ENCODE assay signal across 2 fruit fly cellular contexts in genomic region chr2L:3717673-3718235, dm6.
TF ChIP-seq lines count a peak whose summit lies in the region.

Gene lectin-24A (minus strand): TSS chr2L:3717773.
Gene Shaw (plus strand): TSS chr2L:3718185.

- no peak for TF ChIP-seq CTCF in whole organism, embryonic (GFP tag; optimal IDR thresholded peaks at IDR 0.05; lab: Kevin White, UChicago)

TF ChIP-seq in whole organism, embryonic, 481 proteins besides CTCF, POLR2A, EP300 and RAD21:
- TF ChIP-seq CG34376 (GFP tag; optimal IDR thresholded peaks at IDR 0.05; lab: Kevin White, UChicago) (no peak), CkIIα-i1 (GFP tag; IDR thresholded peaks at IDR 0.05; lab: Robert Waterston, UW) (no peak), p53 (GFP tag; optimal IDR thresholded peaks at IDR 0.05; lab: Kevin White, UChicago) (no peak), pzg (GFP tag; optimal IDR thresholded peaks at IDR 0.05; lab: Kevin White, UChicago) (peak; percentile 2), CG7839 (tag; optimal IDR thresholded peaks at IDR 0.05; lab: Kevin White, UChicago) (no peak), CG17186 (GFP tag; optimal IDR thresholded peaks at IDR 0.05; lab: Kevin White, UChicago) (no peak), maf-S (GFP tag; optimal IDR thresholded peaks at IDR 0.05; lab: Kevin White, UChicago) (no peak), CG11085 (GFP tag; IDR thresholded peaks at IDR 0.05; lab: Robert Waterston, UW) (no peak), ssp (GFP tag; IDR thresholded peaks at IDR 0.05; lab: Robert Waterston, UW) (no peak), Deaf1 (tag; optimal IDR thresholded peaks at IDR 0.05; lab: Kevin White, UChicago) (peak; percentile 73), E2f2 (GFP tag; IDR thresholded peaks at IDR 0.05; lab: Robert Waterston, UW) (peak; percentile 36; the same call in 1 of the 2 replicates), dati (GFP tag; IDR thresholded peaks at IDR 0.05; lab: Robert Waterston, UW) (no peak), repo (GFP tag; optimal IDR thresholded peaks at IDR 0.05; lab: Kevin White, UChicago) (no peak), Ets65A (GFP tag; lab: Kevin White, UChicago) (no peak), ewg (GFP tag; optimal IDR thresholded peaks at IDR 0.05; lab: Kevin White, UChicago) (peak; percentile 83), CG16813 (GFP tag; IDR thresholded peaks at IDR 0.05; lab: Robert Waterston, UW; ENCODE audit: partially characterized antibody) (no peak), CG2120 (GFP tag; optimal IDR thresholded peaks at IDR 0.05; lab: Kevin White, UChicago) (no peak), CG2116 (GFP tag; optimal IDR thresholded peaks at IDR 0.05; lab: Kevin White, UChicago) (peak; percentile 48), psq (GFP tag; optimal IDR thresholded peaks at IDR 0.05; lab: Kevin White, UChicago) (peak; percentile 31), Dp (GFP tag; optimal IDR thresholded peaks at IDR 0.05; lab: Kevin White, UChicago) (peak; percentile 19), Gsc (GFP tag; IDR thresholded peaks at IDR 0.05; lab: Robert Waterston, UW) (no peak)
TF ChIP-seq in whole organism, embryonic: peak in this region for 7.

TF ChIP-seq in whole organism, prepupa, 60 proteins besides CTCF, POLR2A, EP300 and RAD21:
- TF ChIP-seq achi (GFP tag; optimal IDR thresholded peaks at IDR 0.05; lab: Kevin White, UChicago) (peak; percentile 11), salr (GFP tag; optimal IDR thresholded peaks at IDR 0.05; lab: Kevin White, UChicago) (no peak), CG4318 (GFP tag; optimal IDR thresholded peaks at IDR 0.05; lab: Kevin White, UChicago) (no peak)
